Worm (Caenorhabditis elegans): ENCODE results near the gene wnk-1.

- no peak for TF ChIP-seq ceh-39 (tag; optimal IDR thresholded peaks at IDR 0.05)
- TF ChIP-seq nhr-237 (tag; optimal IDR thresholded peaks at IDR 0.05) = no peak
- no peak for TF ChIP-seq lin-32 (GFP tag; optimal IDR thresholded peaks at IDR 0.05)
- no peak for TF ChIP-seq nhr-76 (tag; optimal IDR thresholded peaks at IDR 0.05)
- no peak for TF ChIP-seq elt-3 (tag; optimal IDR thresholded peaks at IDR 0.05)
- no peak for TF ChIP-seq M03D4.4 (tag; optimal IDR thresholded peaks at IDR 0.05)
- TF ChIP-seq elt-1 (tag; optimal IDR thresholded peaks at IDR 0.05; ENCODE audit: borderline replicate concordance, insufficient read depth) = no peak
- no peak for TF ChIP-seq nhr-28 (tag; optimal IDR thresholded peaks at IDR 0.05)
- TF ChIP-seq tbx-8 (GFP tag; optimal IDR thresholded peaks at IDR 0.05) = no peak
- no peak for TF ChIP-seq cnd-1 (tag; optimal IDR thresholded peaks at IDR 0.05)
- no peak for TF ChIP-seq unc-62 (GFP tag; optimal IDR thresholded peaks at IDR 0.05)
- no peak for TF ChIP-seq snpc-4 (tag; optimal IDR thresholded peaks at IDR 0.05)
These were observed 30.1 kb upstream of the wnk-1 start for ce11 chrIV:9169764-9170163.
